Fruit fly (Drosophila melanogaster) whole organism, prepupa: ENCODE measurements around the gene ScsbetaA.

Experiments used
- Blimp-1 ChIP-seq: fragments of 200-800 bp; sonication (Bioruptor generic); optimal IDR thresholded peaks from 3 replicates; lab custom pipeline; 2017; ENCODE audit warnings: missing biosample characterization, missing genetic modification characterization, mild to moderate bottlenecking, moderate library complexity, missing genetic modification reagents
- CG10631 ChIP-seq: fragments of 200-800 bp; sonication (Bioruptor generic); optimal IDR thresholded peaks from 2 replicates; lab custom pipeline; 2016; ENCODE audit warnings: missing biosample characterization, missing genetic modification characterization
- CG10669 ChIP-seq: fragments of 200-800 bp; sonication (Bioruptor generic); optimal IDR thresholded peaks from 3 replicates; lab custom pipeline; 2018; ENCODE audit warnings: missing biosample characterization, mild to moderate bottlenecking, missing genetic modification characterization, moderate library complexity
- CG11294 ChIP-seq: fragments of 200-800 bp; sonication (Bioruptor generic); IDR thresholded peaks from 2 replicates; pipeline ENCODE4 v1.3.6; 2022; ENCODE audit warnings: missing biosample characterization, missing genetic modification characterization
- CG11762 ChIP-seq: fragments of 200-800 bp; sonication (Bioruptor generic); optimal IDR thresholded peaks from 3 replicates; lab custom pipeline; 2016; ENCODE audit warnings: missing biosample characterization, missing genetic modification characterization; ENCODE audit not compliant: insufficient read depth
- CG11902 ChIP-seq: fragments of 200-800 bp; sonication (Bioruptor generic); optimal IDR thresholded peaks from 3 replicates; lab custom pipeline; 2016; ENCODE audit warnings: missing biosample characterization, missing genetic modification characterization
- CG15336 ChIP-seq: fragments of 200-800 bp; sonication (Bioruptor generic); IDR thresholded peaks from 2 replicates; pipeline ENCODE4 v1.3.6; 2022; ENCODE audit warnings: missing biosample characterization, missing genetic modification characterization
- CG1621 ChIP-seq: fragments of 200-800 bp; sonication (Bioruptor generic); optimal IDR thresholded peaks from 3 replicates; lab custom pipeline; 2018; ENCODE audit warnings: missing biosample characterization, mild to moderate bottlenecking, missing genetic modification characterization
- CG16779 ChIP-seq: fragments of 200-800 bp; sonication (Bioruptor generic); optimal IDR thresholded peaks from 3 replicates; lab custom pipeline; 2017; ENCODE audit warnings: missing biosample characterization, mild to moderate bottlenecking, missing genetic modification characterization
- CG3032 ChIP-seq: fragments of 200-800 bp; optimal IDR thresholded peaks from 2 replicates; lab custom pipeline; 2019; ENCODE audit warnings: missing biosample characterization, mild to moderate bottlenecking, missing genetic modification characterization, moderate library complexity
- CG31627 ChIP-seq: fragments of 200-800 bp; sonication (Bioruptor generic); optimal IDR thresholded peaks from 3 replicates; lab custom pipeline; 2016; ENCODE audit warnings: missing biosample characterization, missing genetic modification characterization
- CG32006 ChIP-seq: fragments of 200-800 bp; sonication (Bioruptor generic); optimal IDR thresholded peaks from 3 replicates; lab custom pipeline; 2017; ENCODE audit warnings: missing biosample characterization, mild to moderate bottlenecking, missing genetic modification characterization
- CG34406 ChIP-seq: fragments of 200-800 bp; sonication (Bioruptor generic); optimal IDR thresholded peaks from 3 replicates; lab custom pipeline; 2016; ENCODE audit warnings: missing biosample characterization, missing genetic modification characterization
- CG3919 ChIP-seq: fragments of 200-800 bp; sonication (Bioruptor generic); optimal IDR thresholded peaks from 3 replicates; lab custom pipeline; 2016; ENCODE audit warnings: missing biosample characterization, missing genetic modification characterization
- CG6163 ChIP-seq: fragments of 200-800 bp; sonication (Bioruptor generic); IDR thresholded peaks from 3 replicates; pipeline ENCODE4 v1.3.6; 2022; ENCODE audit warnings: missing biosample characterization, missing genetic modification characterization
- CG6276 ChIP-seq: fragments of 200-800 bp; sonication (Bioruptor generic); optimal IDR thresholded peaks from 2 replicates; lab custom pipeline; 2017; ENCODE audit warnings: missing biosample characterization, mild to moderate bottlenecking, missing genetic modification characterization
- CG6792 ChIP-seq: fragments of 200-800 bp; sonication (Bioruptor generic); optimal IDR thresholded peaks from 3 replicates; lab custom pipeline; 2016; ENCODE audit warnings: missing biosample characterization, missing genetic modification characterization
- CG6854 ChIP-seq: fragments of 200-800 bp; sonication (Bioruptor generic); optimal IDR thresholded peaks from 2 replicates; lab custom pipeline; 2017; ENCODE audit warnings: missing biosample characterization, mild to moderate bottlenecking, missing genetic modification characterization
- CG8119 ChIP-seq: fragments of 200-800 bp; sonication (Bioruptor generic); IDR thresholded peaks from 3 replicates; pipeline ENCODE4 v1.3.6; 2022; ENCODE audit warnings: missing biosample characterization, missing genetic modification characterization
- CG8319 ChIP-seq: fragments of 200-800 bp; sonication (Bioruptor generic); optimal IDR thresholded peaks from 3 replicates; lab custom pipeline; 2016; ENCODE audit warnings: missing biosample characterization, missing genetic modification characterization
- CG9139 ChIP-seq: fragments of 200-800 bp; sonication (Bioruptor generic); optimal IDR thresholded peaks from 3 replicates; lab custom pipeline; 2017; ENCODE audit warnings: missing biosample characterization, mild to moderate bottlenecking, missing genetic modification characterization
- Eip75B ChIP-seq: fragments of 200-800 bp; sonication (Bioruptor generic); optimal IDR thresholded peaks from 3 replicates; lab custom pipeline; 2016; ENCODE audit warnings: missing biosample characterization, missing genetic modification characterization
- Eip78C ChIP-seq: fragments of 200-800 bp; sonication (Bioruptor generic); peaks from one replicate; lab custom pipeline; 2016; ENCODE audit warnings: missing biosample characterization, missing genetic modification characterization
- Eip93F ChIP-seq: fragments of 200-800 bp; sonication (Bioruptor generic); optimal IDR thresholded peaks from 2 replicates; lab custom pipeline; 2016; ENCODE audit warnings: missing biosample characterization, mild to moderate bottlenecking, missing genetic modification characterization
- Ets21C ChIP-seq: fragments of 200-800 bp; sonication (Bioruptor generic); optimal IDR thresholded peaks from 3 replicates; lab custom pipeline; 2016; ENCODE audit warnings: missing biosample characterization, missing genetic modification characterization
- Ets96B ChIP-seq: fragments of 200-800 bp; optimal IDR thresholded peaks from 2 replicates; lab custom pipeline; 2019; ENCODE audit warnings: missing biosample characterization, mild to moderate bottlenecking, missing genetic modification characterization, moderate library complexity
- Gug ChIP-seq: fragments of 200-800 bp; sonication (Bioruptor generic); IDR thresholded peaks from 2 replicates; pipeline ENCODE4 v1.3.6; 2022; ENCODE audit warnings: missing biosample characterization, missing genetic modification characterization
- Hr38 ChIP-seq: sonication (Bioruptor generic); optimal IDR thresholded peaks from 2 replicates; lab custom pipeline; 2016; ENCODE audit warnings: missing biosample characterization, missing genetic modification characterization
- Hr39 ChIP-seq: fragments of 200-800 bp; sonication (Bioruptor generic); optimal IDR thresholded peaks from 2 replicates; lab custom pipeline; 2016; ENCODE audit warnings: missing biosample characterization, missing genetic modification characterization
- Hr4 ChIP-seq: fragments of 200-800 bp; sonication (Bioruptor generic); optimal IDR thresholded peaks from 3 replicates; lab custom pipeline; 2016; ENCODE audit warnings: missing biosample characterization, missing genetic modification characterization
- Lpt ChIP-seq: fragments of 200-800 bp; sonication (Bioruptor generic); optimal IDR thresholded peaks from 3 replicates; lab custom pipeline; 2016; ENCODE audit warnings: missing biosample characterization, missing genetic modification characterization
- Met ChIP-seq: fragments of 200-800 bp; sonication (Bioruptor generic); optimal IDR thresholded peaks from 3 replicates; lab custom pipeline; 2016; ENCODE audit warnings: missing biosample characterization, missing genetic modification characterization
- OdsH ChIP-seq: fragments of 200-800 bp; sonication (Bioruptor generic); optimal IDR thresholded peaks from 3 replicates; lab custom pipeline; 2016; ENCODE audit warnings: missing biosample characterization, missing genetic modification characterization
- Smox ChIP-seq: fragments of 200-800 bp; sonication (Bioruptor generic); optimal IDR thresholded peaks from 3 replicates; lab custom pipeline; 2016; ENCODE audit warnings: missing biosample characterization, missing genetic modification characterization
- Sox102F ChIP-seq: fragments of 200-800 bp; sonication (Bioruptor generic); optimal IDR thresholded peaks from 2 replicates; lab custom pipeline; 2016; ENCODE audit warnings: missing biosample characterization, mild to moderate bottlenecking, missing genetic modification characterization
- Sox14 ChIP-seq: fragments of 200-800 bp; sonication (Bioruptor generic); optimal IDR thresholded peaks from 3 replicates; lab custom pipeline; 2016; ENCODE audit warnings: missing biosample characterization, missing genetic modification characterization
- Sox15 ChIP-seq: fragments of 200-800 bp; sonication (Bioruptor generic); optimal IDR thresholded peaks from 3 replicates; lab custom pipeline; 2016; ENCODE audit warnings: missing biosample characterization, missing genetic modification characterization
- achi ChIP-seq: fragments of 200-800 bp; sonication (Bioruptor generic); optimal IDR thresholded peaks from 3 replicates; lab custom pipeline; 2016; ENCODE audit warnings: missing biosample characterization, missing genetic modification characterization
- acj6 ChIP-seq: fragments of 200-800 bp; sonication (Bioruptor generic); optimal IDR thresholded peaks from 3 replicates; lab custom pipeline; 2016; ENCODE audit warnings: missing biosample characterization, missing genetic modification characterization
- cyc ChIP-seq: fragments of 200-800 bp; sonication (Bioruptor generic); optimal IDR thresholded peaks from 3 replicates; lab custom pipeline; 2016; ENCODE audit warnings: missing biosample characterization, missing genetic modification characterization
- dac ChIP-seq: fragments of 200-800 bp; sonication (Bioruptor generic); optimal IDR thresholded peaks from 2 replicates; lab custom pipeline; 2017; ENCODE audit warnings: missing biosample characterization, mild to moderate bottlenecking, missing genetic modification characterization
- eg ChIP-seq: fragments of 200-800 bp; sonication (Bioruptor generic); IDR thresholded peaks from 3 replicates; pipeline ENCODE4 v1.3.6; 2022; ENCODE audit warnings: missing biosample characterization, missing genetic modification characterization
- esn ChIP-seq: fragments of 200-800 bp; sonication (Bioruptor generic); optimal IDR thresholded peaks from 2 replicates; lab custom pipeline; 2016; ENCODE audit warnings: missing biosample characterization, mild to moderate bottlenecking, missing genetic modification characterization, moderate library complexity
- fd59A ChIP-seq: fragments of 200-800 bp; sonication (Bioruptor generic); optimal IDR thresholded peaks from 2 replicates; lab custom pipeline; 2017; ENCODE audit warnings: missing biosample characterization, mild to moderate bottlenecking, missing genetic modification characterization, missing genetic modification reagents
- fd85E ChIP-seq: fragments of 200-800 bp; sonication (Bioruptor generic); optimal IDR thresholded peaks from 3 replicates; lab custom pipeline; 2016; ENCODE audit warnings: missing biosample characterization, missing genetic modification characterization
- fkh ChIP-seq: fragments of 200-800 bp; sonication (Bioruptor generic); optimal IDR thresholded peaks from 3 replicates; lab custom pipeline; 2017; ENCODE audit warnings: missing biosample characterization, mild to moderate bottlenecking, missing genetic modification characterization, moderate library complexity
- lz ChIP-seq: fragments of 200-800 bp; sonication (Bioruptor generic); optimal IDR thresholded peaks from 3 replicates; lab custom pipeline; 2016; ENCODE audit warnings: missing biosample characterization, missing genetic modification characterization
- pdm3 ChIP-seq: fragments of 200-800 bp; sonication (Bioruptor generic); optimal IDR thresholded peaks from 3 replicates; lab custom pipeline; 2016; ENCODE audit warnings: missing biosample characterization, missing genetic modification characterization
- svp ChIP-seq: fragments of 200-800 bp; sonication (Bioruptor generic); peaks from one replicate; lab custom pipeline; 2016; ENCODE audit warnings: missing biosample characterization, missing genetic modification characterization
- topi ChIP-seq: fragments of 200-800 bp; sonication (Bioruptor generic); optimal IDR thresholded peaks from 3 replicates; lab custom pipeline; 2016; ENCODE audit warnings: missing biosample characterization, missing genetic modification characterization

ScsbetaA gene

dm6 chr3R:8966598-8966997, 28.1 kb downstream of the ScsbetaA start (continued):
- no peak for TF ChIP-seq Eip75B (GFP tag; lab: Kevin White, UChicago)
- TF ChIP-seq CG11762 (GFP tag; lab: Kevin White, UChicago): no peak
- no peak for TF ChIP-seq Blimp-1 (GFP tag; lab: Kevin White, UChicago)
- no peak for TF ChIP-seq Gug (GFP tag; lab: Robert Waterston, UW)
- peak; percentile 67 for TF ChIP-seq CG32006 (GFP tag; lab: Kevin White, UChicago)
- TF ChIP-seq acj6: no peak
- TF ChIP-seq CG10631 (GFP tag; lab: Kevin White, UChicago): no peak
- TF ChIP-seq CG15336 (GFP tag; lab: Robert Waterston, UW): no peak
- TF ChIP-seq svp (GFP tag; lab: Kevin White, UChicago): peak; percentile 45
- TF ChIP-seq, all 60 proteins: peak for 5

dm6 chr3R:8968837-8969236, 30.3 kb downstream of the ScsbetaA start:
- TF ChIP-seq pdm3 (GFP tag; lab: Kevin White, UChicago): peak; percentile 67
- peak; percentile 73 for TF ChIP-seq lz (GFP tag; lab: Kevin White, UChicago)
- peak; percentile 25 for TF ChIP-seq CG10631 (GFP tag; lab: Kevin White, UChicago)
- peak; percentile 79 for TF ChIP-seq Sox102F (GFP tag; lab: Kevin White, UChicago)
- peak; percentile 74 for TF ChIP-seq cyc (GFP tag; lab: Kevin White, UChicago)
- peak; percentile 61 for TF ChIP-seq OdsH (GFP tag; lab: Kevin White, UChicago)
- peak; percentile 19 for TF ChIP-seq CG11902 (GFP tag; lab: Kevin White, UChicago)
- peak; percentile 5 for TF ChIP-seq Sox15 (GFP tag; lab: Kevin White, UChicago)
- TF ChIP-seq CG16779: no peak
- TF ChIP-seq Hr4 (GFP tag; lab: Kevin White, UChicago): no peak
- peak; percentile 14 for TF ChIP-seq fd59A
- no peak; the same call in 2 of the 3 replicates for TF ChIP-seq CG6163 (GFP tag; lab: Robert Waterston, UW)
- TF ChIP-seq fkh (GFP tag; lab: Kevin White, UChicago): no peak
- no peak for TF ChIP-seq CG15336 (GFP tag; lab: Robert Waterston, UW)
- TF ChIP-seq esn (GFP tag; lab: Kevin White, UChicago): peak; percentile 86
- TF ChIP-seq dac (GFP tag; lab: Kevin White, UChicago): no peak
- peak; percentile 87 for TF ChIP-seq Met (GFP tag; lab: Kevin White, UChicago)
- peak; percentile 66 for TF ChIP-seq CG34406 (GFP tag; lab: Kevin White, UChicago)
- TF ChIP-seq CG6792 (GFP tag; lab: Kevin White, UChicago): peak; percentile 63
- TF ChIP-seq eg: no peak
- TF ChIP-seq Sox14 (GFP tag; lab: Kevin White, UChicago): peak; percentile 63
- TF ChIP-seq CG10669 (GFP tag; lab: Kevin White, UChicago): peak; percentile 31
- TF ChIP-seq achi (GFP tag; lab: Kevin White, UChicago): peak; percentile 52
- peak; percentile 60 for TF ChIP-seq Eip93F (GFP tag; lab: Kevin White, UChicago)
- TF ChIP-seq Smox (GFP tag; lab: Kevin White, UChicago): peak; percentile 83
- TF ChIP-seq fd85E (GFP tag; lab: Kevin White, UChicago): peak; percentile 10
- peak; percentile 58 for TF ChIP-seq Ets21C
- peak; percentile 27 for TF ChIP-seq CG8319
- TF ChIP-seq CG9139 (GFP tag; lab: Kevin White, UChicago): no peak
- peak; percentile 60 for TF ChIP-seq CG3919 (GFP tag; lab: Kevin White, UChicago)
- TF ChIP-seq Eip78C (GFP tag; lab: Kevin White, UChicago): peak; percentile 91
- TF ChIP-seq CG8119 (GFP tag; lab: Robert Waterston, UW): no peak
- TF ChIP-seq Ets96B (tag; lab: Kevin White, UChicago): peak; percentile 48
- TF ChIP-seq Hr39 (GFP tag; lab: Kevin White, UChicago): peak; percentile 69
- TF ChIP-seq topi (GFP tag; lab: Kevin White, UChicago): peak; percentile 78
- peak; percentile 63 for TF ChIP-seq acj6
- TF ChIP-seq CG1621 (tag; lab: Kevin White, UChicago): no peak
- no peak for TF ChIP-seq CG11294 (GFP tag; lab: Robert Waterston, UW)
- TF ChIP-seq CG32006 (GFP tag; lab: Kevin White, UChicago): peak; percentile 27
- no peak for TF ChIP-seq Hr38
- no peak for TF ChIP-seq CG6276
- peak; percentile 34 for TF ChIP-seq CG11762 (GFP tag; lab: Kevin White, UChicago)
- TF ChIP-seq CG31627: peak; percentile 72
- peak; percentile 38 for TF ChIP-seq CG3032 (tag; lab: Kevin White, UChicago)
- no peak for TF ChIP-seq Lpt (GFP tag; lab: Kevin White, UChicago)
- no peak for TF ChIP-seq Blimp-1 (GFP tag; lab: Kevin White, UChicago)
- TF ChIP-seq CG6854 (GFP tag; lab: Kevin White, UChicago): no peak
